Worm (Caenorhabditis elegans) whole organism, L1 larva: ENCODE results near the gene F08G12.11.
A peak's percentile ranks its signal among the peaks of the same experiment; 100 is the strongest.

Experiments used
- elt-2 ChIP-seq: sonication (generic microtip); optimal IDR thresholded peaks from 2 replicates; lab custom pipeline; 2016; ENCODE audit warnings: missing genetic modification characterization, mild to moderate bottlenecking, inconsistent platforms, missing compliant biosample characterization, missing genetic modification reagents
- lin-14 ChIP-seq: fragments of 200-800 bp; sonication (Bioruptor generic); optimal IDR thresholded peaks from 2 replicates; lab custom pipeline; 2018; ENCODE audit warnings: mild to moderate bottlenecking, missing genetic modification characterization, moderate library complexity, missing compliant biosample characterization
- lin-35 ChIP-seq, 2 experiments: fragments of 150-350 bp; optimal IDR thresholded peaks; 2 replicates each; lab custom pipeline; 2014; ENCODE audit warnings: missing biosample characterization in 2 of 2, missing genetic modification characterization in 2 of 2, missing genetic modification reagents in 2 of 2
- snu-23 ChIP-seq: sonication (generic microtip); optimal IDR thresholded peaks from 2 replicates; lab custom pipeline; 2016; ENCODE audit warnings: missing genetic modification characterization, missing compliant biosample characterization

Gene F08G12.11

ce11 chrX:11264715-11265114 lies 50.7 kb downstream of the F08G12.11 start:
- TF ChIP-seq elt-2 (tag; lab: Kevin White, UChicago): peak; percentile 71
- peak in 1 of 2 experiments; percentile 32 for TF ChIP-seq lin-35 (GFP tag; optimal IDR thresholded peaks at IDR 0.05; lab: Kevin White, UChicago)
- TF ChIP-seq snu-23 (GFP tag; lab: Kevin White, UChicago): no peak
- peak; percentile 20 for TF ChIP-seq lin-14
